Worm (Caenorhabditis elegans) whole organism, mixed stage, embryonic: Measurements from ENCODE around the gene ddl-1.

Experiments used
- cnd-1 ChIP-seq: fragments of 200-800 bp; sonication (Bioruptor generic); optimal IDR thresholded peaks from 2 replicates; lab custom pipeline; 2018; ENCODE audit warnings: mild to moderate bottlenecking, missing genetic modification characterization, missing compliant biosample characterization
- mab-5 ChIP-seq: fragments of 150-350 bp; optimal IDR thresholded peaks from 2 replicates; lab custom pipeline; 2014; ENCODE audit warnings: missing biosample characterization, missing genetic modification characterization
- nhr-76 ChIP-seq: sonication (generic microtip); optimal IDR thresholded peaks from 2 replicates; lab custom pipeline; 2017; ENCODE audit warnings: missing biosample characterization, missing genetic modification characterization
- pha-4 ChIP-seq: fragments of 150-350 bp; optimal IDR thresholded peaks from 2 replicates; lab custom pipeline; 2018; ENCODE audit warnings: missing biosample characterization, missing genetic modification reagents, missing genetic modification characterization
- snpc-4 ChIP-seq: fragments of 150-350 bp; optimal IDR thresholded peaks from 2 replicates; lab custom pipeline; 2014; ENCODE audit warnings: missing biosample characterization, missing genetic modification characterization
- unc-62 ChIP-seq: fragments of 150-350 bp; optimal IDR thresholded peaks from 2 replicates; lab custom pipeline; 2014; ENCODE audit warnings: missing biosample characterization, missing genetic modification reagents, missing genetic modification characterization
- zip-8 ChIP-seq: fragments of 150-350 bp; optimal IDR thresholded peaks from 2 replicates; lab custom pipeline; 2014; ENCODE audit warnings: missing biosample characterization, missing genetic modification characterization

DNA sequence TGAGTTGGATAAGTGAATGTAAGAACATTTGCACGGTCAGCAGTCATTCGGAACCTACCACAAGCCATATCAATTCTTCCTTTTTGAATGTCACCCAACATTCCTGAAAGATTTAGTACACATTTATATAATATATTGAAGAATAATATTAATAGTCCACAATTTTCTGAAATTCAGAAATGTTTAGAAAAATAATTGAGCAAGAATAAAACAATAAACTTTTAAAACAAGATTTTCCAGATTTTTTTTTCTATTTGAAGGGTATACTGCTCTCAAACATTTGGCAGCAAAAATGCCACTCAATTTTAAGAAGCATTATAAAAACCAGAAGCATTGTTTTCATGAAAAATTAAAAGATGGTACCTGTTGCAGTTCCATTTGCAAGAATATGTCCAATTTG, 11.3 kb downstream of the ddl-1 start, which contains the start of gene F59E12.8:
- TF ChIP-seq cnd-1 (no peak), zip-8 (no peak), snpc-4 (no peak), unc-62 (GFP tag; lab: Kevin White, UChicago) (no peak), pha-4 (tag; lab: Kevin White, UChicago) (no peak), nhr-76 (tag; lab: Kevin White, UChicago) (no peak), mab-5 (tag; lab: Kevin White, UChicago) (no peak)
